Worm (Caenorhabditis elegans) whole organism, L4 larva: Measurements from ENCODE around the gene F13H8.11.
A peak's percentile ranks its signal among the peaks of the same experiment; 100 is the strongest.

ENCODE experiments used
- D1046.2 ChIP-seq: fragments of 200-800 bp; sonication (Bioruptor generic); IDR thresholded peaks from 2 replicates; pipeline ENCODE4 v1.3.6; 2022; ENCODE audit warnings: missing genetic modification characterization, missing compliant biosample characterization
- R02D3.7 ChIP-seq: fragments of 150-350 bp; sonication (generic microtip); optimal IDR thresholded peaks from 3 replicates; lab custom pipeline; 2014; ENCODE audit warnings: missing biosample characterization, missing genetic modification characterization
- aha-1 ChIP-seq: fragments of 150-350 bp; peaks from one replicate; lab custom pipeline; 2014; ENCODE audit warnings: missing biosample characterization, missing genetic modification characterization
- daf-16 ChIP-seq, 3 experiments: sonication (generic microtip); optimal IDR thresholded peaks; 2 replicates each; lab custom pipeline; 2016 to 2017; ENCODE audit warnings: missing genetic modification characterization in 3 of 3, missing genetic modification reagents in 3 of 3, mild to moderate bottlenecking in 2 of 3, missing compliant biosample characterization in 2 of 3, missing biosample characterization in 1 of 3, moderate library complexity in 1 of 3
- dmd-6 ChIP-seq: fragments of 200-800 bp; sonication (Bioruptor generic); IDR thresholded peaks from 2 replicates; pipeline ENCODE4 v1.3.6; 2022; ENCODE audit warnings: missing genetic modification reagents, missing genetic modification characterization, missing compliant biosample characterization
- dpl-1 ChIP-seq: fragments of 150-350 bp; optimal IDR thresholded peaks from 2 replicates; lab custom pipeline; 2014; ENCODE audit warnings: missing biosample characterization, missing genetic modification reagents, missing genetic modification characterization
- dve-1 ChIP-seq: sonication (generic microtip); optimal IDR thresholded peaks from 2 replicates; lab custom pipeline; 2017; ENCODE audit warnings: antibody characterized with exemption, mild to moderate bottlenecking, missing genetic modification characterization, missing compliant biosample characterization; ENCODE audit not compliant: insufficient read depth
- egl-43 ChIP-seq: fragments of 200-800 bp; sonication (Bioruptor generic); IDR thresholded peaks from 2 replicates; pipeline ENCODE4 v1.3.6; 2022; ENCODE audit warnings: missing genetic modification reagents, missing genetic modification characterization, missing compliant biosample characterization
- hlh-11 ChIP-seq: fragments of 200-800 bp; sonication (Bioruptor generic); optimal IDR thresholded peaks from 2 replicates; lab custom pipeline; 2018; ENCODE audit warnings: mild to moderate bottlenecking, missing genetic modification characterization, missing compliant biosample characterization
- hlh-30 ChIP-seq: sonication (generic microtip); optimal IDR thresholded peaks from 2 replicates; lab custom pipeline; 2017; ENCODE audit warnings: antibody characterized with exemption, mild to moderate bottlenecking, missing genetic modification characterization, missing compliant biosample characterization; ENCODE audit not compliant: insufficient read depth
- hmg-1.1 ChIP-seq: fragments of 200-800 bp; sonication (Bioruptor generic); IDR thresholded peaks from 2 replicates; pipeline ENCODE4 v1.3.6; 2022; ENCODE audit warnings: missing genetic modification reagents, missing genetic modification characterization, missing compliant biosample characterization
- lir-3 ChIP-seq: sonication (generic microtip); optimal IDR thresholded peaks from 2 replicates; lab custom pipeline; 2016; ENCODE audit warnings: mild to moderate bottlenecking, missing genetic modification characterization, missing compliant biosample characterization
- madf-9 ChIP-seq: fragments of 200-800 bp; sonication (Bioruptor generic); conservative IDR thresholded peaks from 2 replicates; pipeline ENCODE4 v1.3.6; 2022; ENCODE audit warnings: missing genetic modification reagents, missing genetic modification characterization, missing compliant biosample characterization
- mdl-1 ChIP-seq, 2 experiments: fragments of 150-350 bp in 1 of 2; sonication (generic microtip) in 1 of 2; optimal IDR thresholded peaks; 2 replicates each; lab custom pipeline; 2014 to 2017; ENCODE audit warnings: missing biosample characterization in 2 of 2, missing genetic modification characterization in 2 of 2
- mdt-29 ChIP-seq: fragments of 200-800 bp; sonication (Bioruptor generic); IDR thresholded peaks from 2 replicates; pipeline ENCODE4 v1.3.6; 2022; ENCODE audit warnings: missing genetic modification reagents, missing genetic modification characterization, missing compliant biosample characterization
- nhr-237 ChIP-seq: sonication (generic microtip); optimal IDR thresholded peaks from 2 replicates; lab custom pipeline; 2017; ENCODE audit warnings: missing biosample characterization, missing genetic modification characterization
- nhr-28 ChIP-seq: fragments of 150-350 bp; optimal IDR thresholded peaks from 2 replicates; lab custom pipeline; 2014; ENCODE audit warnings: missing biosample characterization, missing genetic modification characterization
- nhr-48 ChIP-seq: sonication (generic microtip); optimal IDR thresholded peaks from 2 replicates; lab custom pipeline; 2016; ENCODE audit warnings: mild to moderate bottlenecking, missing genetic modification characterization, missing compliant biosample characterization
- nhr-6 ChIP-seq: fragments of 150-350 bp; optimal IDR thresholded peaks from 2 replicates; lab custom pipeline; 2014; ENCODE audit warnings: missing biosample characterization, missing genetic modification characterization
- pqm-1 ChIP-seq: sonication (generic microtip); optimal IDR thresholded peaks from 2 replicates; lab custom pipeline; 2017; ENCODE audit warnings: missing biosample characterization, missing genetic modification characterization
- spr-1 ChIP-seq: sonication (generic microtip); optimal IDR thresholded peaks from 2 replicates; lab custom pipeline; 2016; ENCODE audit warnings: mild to moderate bottlenecking, missing genetic modification characterization, missing compliant biosample characterization
- spr-3 ChIP-seq: fragments of 200-800 bp; sonication (Bioruptor generic); optimal IDR thresholded peaks from 2 replicates; lab custom pipeline; 2018; ENCODE audit warnings: mild to moderate bottlenecking, missing genetic modification characterization, missing compliant biosample characterization
- unc-62 ChIP-seq, 3 experiments: fragments of 150-350 bp in 1 of 3; sonication (generic microtip); optimal IDR thresholded peaks in 2 of 3; peaks in 1 of 3; 1 replicate in 1 of 3; 2 replicates in 2 of 3; lab custom pipeline; 2014 to 2017; ENCODE audit warnings: missing biosample characterization in 3 of 3, missing genetic modification characterization in 3 of 3, missing genetic modification reagents in 3 of 3, missing genotype in 1 of 3
- vab-7 ChIP-seq: fragments of 200-800 bp; sonication (Bioruptor generic); IDR thresholded peaks from 2 replicates; pipeline ENCODE4 v1.3.6; 2022; ENCODE audit warnings: missing genetic modification reagents, missing genetic modification characterization, missing compliant biosample characterization
- zag-1 ChIP-seq: fragments of 150-350 bp; optimal IDR thresholded peaks from 2 replicates; lab custom pipeline; 2014; ENCODE audit warnings: missing biosample characterization, missing genetic modification characterization

The F13H8.11 gene

DNA sequence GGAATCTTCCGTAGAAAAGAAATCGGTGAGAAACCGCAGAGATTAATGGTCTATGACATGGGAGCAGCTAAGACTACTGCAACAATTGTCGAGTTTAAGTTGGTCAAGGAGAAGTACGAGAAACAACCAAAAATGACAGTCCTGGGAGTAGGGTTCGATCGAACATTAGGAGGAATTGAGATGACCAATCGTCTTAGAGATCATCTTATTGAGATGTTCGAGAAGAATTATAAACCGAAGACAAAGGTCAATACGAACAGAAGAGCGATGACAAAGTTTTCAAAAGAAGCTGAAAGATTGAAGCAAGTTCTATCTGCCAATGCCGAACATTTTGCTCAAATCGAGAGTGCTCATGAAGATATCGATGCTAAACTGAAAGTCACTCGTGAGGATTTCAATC is 11.8 kb downstream of the F13H8.11 start:
- no peak for TF ChIP-seq lir-3 (tag; lab: Kevin White, UChicago)
- peak in 1 of 2 experiments; percentile 92 for TF ChIP-seq unc-62 (GFP tag; optimal IDR thresholded peaks at IDR 0.05 in 1 of 2; lab: Kevin White, UChicago)
- no peak for TF ChIP-seq unc-62 (tag; optimal IDR thresholded peaks at IDR 0.05; lab: Kevin White, UChicago)
- no peak for TF ChIP-seq R02D3.7 (tag; lab: Kevin White, UChicago)

ce11 chrII:6247011-6247410 is 12.8 kb downstream of the F13H8.11 start, which contains the start of gene T24H7.2:
TSS of gene T24H7.2 (plus strand) at chrII:6247311.
- TF ChIP-seq madf-9 (GFP tag; lab: Robert Waterston, UW) (no peak), spr-1 (tag; lab: Kevin White, UChicago) (no peak), mdt-29 (GFP tag; lab: Robert Waterston, UW) (no peak)

DNA sequence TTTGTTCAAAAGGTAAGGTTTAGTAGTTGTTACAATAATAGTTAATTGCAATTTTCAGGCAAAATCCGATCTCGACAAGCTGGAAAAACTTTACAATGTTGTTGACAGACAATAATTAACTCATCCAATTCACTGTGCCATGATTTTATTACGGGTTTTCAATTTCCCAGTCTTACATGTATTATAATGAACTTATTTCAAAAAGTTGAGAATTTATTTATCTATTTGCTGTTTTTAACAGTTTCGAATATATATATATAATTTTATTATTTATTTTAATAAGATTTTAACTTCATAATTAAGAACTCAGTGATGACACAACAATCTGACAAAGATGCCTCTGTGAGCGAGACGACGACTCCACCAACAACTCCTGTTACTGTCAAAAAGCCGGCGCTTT is 13.8 kb downstream of the F13H8.11 start, which contains the start of gene lelo-1:
TSS of gene lelo-1 (plus strand) at position 301 of the 400 bp plus-strand sequence.
- TF ChIP-seq nhr-237 (no peak), vab-7 (GFP tag; lab: Robert Waterston, UW) (no peak), D1046.2 (GFP tag; lab: Robert Waterston, UW) (no peak), egl-43 (GFP tag; lab: Robert Waterston, UW) (no peak), aha-1 (tag; lab: Kevin White, UChicago) (no peak)

DNA sequence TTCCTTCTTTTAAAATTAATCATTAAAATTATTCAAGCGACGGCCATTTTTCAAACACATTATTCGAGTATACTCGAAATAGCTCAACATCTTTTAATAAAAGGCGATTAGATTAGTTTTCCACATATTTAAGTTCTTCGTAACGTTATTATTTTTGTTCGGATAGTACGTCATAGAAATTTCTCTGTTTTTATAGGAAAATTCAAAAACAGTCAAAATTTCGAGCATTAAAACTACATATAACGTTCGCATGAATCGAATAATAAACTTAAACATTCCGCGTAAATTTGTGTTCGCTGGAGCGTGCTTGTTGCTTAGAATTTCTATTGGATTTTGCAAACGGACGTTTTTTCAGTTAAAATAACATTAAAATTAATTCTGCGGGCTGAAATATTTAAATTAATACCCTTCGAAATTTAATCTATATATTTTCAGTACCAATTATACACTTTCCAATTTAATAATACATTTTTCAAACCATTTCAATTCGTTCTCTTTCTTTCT is 14.6 kb downstream of the F13H8.11 start, which contains the start of gene blos-4:
TSS of gene blos-4 (plus strand) at position 51 of the 504 bp plus-strand sequence.
- no peak for TF ChIP-seq dve-1 (tag; lab: Kevin White, UChicago)
- peak; percentile 58 for TF ChIP-seq dpl-1
- TF ChIP-seq, all 104 proteins: peak for 1

- TF ChIP-seq nhr-28 (tag; lab: Kevin White, UChicago) (peak; percentile 81), aha-1 (tag; lab: Kevin White, UChicago) (peak; percentile 14), pqm-1 (tag; lab: Kevin White, UChicago) (peak; percentile 89), nhr-237 (no peak), nhr-6 (peak; percentile 24), nhr-48 (tag; lab: Kevin White, UChicago) (no peak), dve-1 (tag; lab: Kevin White, UChicago) (peak; percentile 12)
These were observed 15.7 kb downstream of the F13H8.11 start, which contains the start of gene tat-4 for ce11 chrII:6244171-6244570. TSS of gene tat-4 (minus strand) at chrII:6244287.

ce11 chrII:6241758-6242157 is 18.1 kb downstream of the F13H8.11 start, which contains the start of gene T24H7.8:
TSS of gene T24H7.8 (plus strand) at chrII:6242058.
- TF ChIP-seq dmd-6: no peak

DNA sequence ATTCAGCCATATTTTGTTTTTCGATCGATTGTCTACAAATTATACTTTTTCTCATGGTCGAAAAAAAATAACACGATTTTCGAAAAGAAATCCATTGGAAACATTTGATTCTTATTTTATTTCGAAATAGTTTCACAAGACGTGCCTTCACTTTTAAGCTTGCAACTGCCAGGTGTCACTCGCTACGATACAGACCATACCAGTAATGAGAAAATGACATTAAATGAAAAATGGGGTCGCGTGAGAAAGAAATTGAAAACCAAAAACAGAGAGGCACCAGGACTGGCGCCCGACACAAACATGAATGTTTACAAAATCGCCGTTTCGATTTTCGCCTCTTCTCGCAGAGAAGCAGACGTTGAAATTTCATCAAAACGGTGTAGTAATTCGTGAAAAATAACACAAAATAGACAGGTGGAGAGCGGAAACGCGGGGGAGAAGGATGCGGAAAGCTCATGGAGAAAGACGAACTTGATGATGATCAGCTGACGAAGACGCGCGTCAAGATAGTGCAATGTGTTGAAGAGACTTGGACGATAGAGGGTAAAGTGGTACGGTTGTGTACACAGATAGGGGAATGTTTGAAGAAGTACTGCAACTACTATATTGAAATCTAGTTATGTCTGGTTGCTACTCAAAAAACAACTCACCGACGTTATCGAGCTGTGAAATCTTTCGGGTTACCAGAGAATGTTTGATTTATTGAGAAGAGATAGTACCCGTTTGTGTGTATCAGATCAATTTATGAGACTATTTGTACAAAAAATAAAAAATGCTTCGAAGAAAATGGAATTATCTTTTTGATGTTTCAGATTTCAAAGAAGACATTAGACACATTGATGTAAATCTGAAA is 23.5 kb downstream of the F13H8.11 start:
- TF ChIP-seq zag-1 (tag; lab: Kevin White, UChicago) (no peak), hlh-11 (tag; lab: Kevin White, UChicago) (peak; percentile 59), unc-62 (GFP tag; optimal IDR thresholded peaks at IDR 0.05 in 1 of 2; lab: Kevin White, UChicago) (peak in 1 of 2 experiments; percentile 60), unc-62 (tag; optimal IDR thresholded peaks at IDR 0.05; lab: Kevin White, UChicago) (no peak), spr-3 (GFP tag; lab: Kevin White, UChicago) (no peak), mdl-1 (tag; optimal IDR thresholded peaks at IDR 0.05; lab: Kevin White, UChicago) (peak in 1 of 2 experiments; percentile 27), madf-9 (GFP tag; lab: Robert Waterston, UW) (peak; percentile 49; the same call in 1 of the 2 replicates), daf-16 (GFP tag; optimal IDR thresholded peaks at IDR 0.05; lab: Kevin White, UChicago) (peak in 1 of 2 experiments; percentile 44), daf-16 (tag; optimal IDR thresholded peaks at IDR 0.05; lab: Kevin White, UChicago) (peak; percentile 65), hmg-1.1 (GFP tag; lab: Robert Waterston, UW) (peak; percentile 32; the same call in 1 of the 2 replicates), hlh-30 (tag; lab: Kevin White, UChicago) (peak; percentile 49), nhr-6 (peak; percentile 49)
